Worm (Caenorhabditis elegans) whole organism, early embryonic: Measurements from ENCODE around the gene tbc-18.

Source experiments
- ama-1 ChIP-seq: fragments of 150-350 bp; optimal IDR thresholded peaks from 2 replicates; lab custom pipeline; 2014
- ceh-36 ChIP-seq: sonication (generic microtip); optimal IDR thresholded peaks from 2 replicates; lab custom pipeline; 2016; ENCODE audit warnings: missing genetic modification characterization, inconsistent platforms, missing compliant biosample characterization
- flt-1 ChIP-seq: fragments of 200-800 bp; sonication (Bioruptor generic); IDR thresholded peaks from 2 replicates; pipeline ENCODE4 v1.3.6; 2022; ENCODE audit warnings: missing genetic modification characterization, missing compliant biosample characterization
- tbx-37 ChIP-seq: fragments of 200-800 bp; sonication (Bioruptor generic); conservative IDR thresholded peaks from 2 replicates; pipeline ENCODE4 v1.3.6; 2022; ENCODE audit warnings: missing genetic modification reagents, missing genetic modification characterization, missing compliant biosample characterization
- tra-4 ChIP-seq: sonication (generic microtip); optimal IDR thresholded peaks from 2 replicates; lab custom pipeline; 2017; ENCODE audit warnings: missing genetic modification characterization, missing compliant biosample characterization

- no peak for TF ChIP-seq ceh-36
- TF ChIP-seq tbx-37 (GFP tag; lab: Robert Waterston, UW) = no peak
- TF ChIP-seq flt-1 = no peak
- TF ChIP-seq ama-1 (lab: Kevin White, UChicago) = no peak
- TF ChIP-seq tra-4 (tag; lab: Kevin White, UChicago) = no peak
Observed at ce11 chrX:8341675-8342074, 36.7 kb upstream of the tbc-18 start, which contains the start of gene F55E10.1.
